Worm (Caenorhabditis elegans) whole organism, L4 larva: ENCODE data around the gene thn-2.

Experiments used
- D1046.2 ChIP-seq: fragments of 200-800 bp; sonication (Bioruptor generic); IDR thresholded peaks from 2 replicates; pipeline ENCODE4 v1.3.6; 2022; ENCODE audit warnings: missing genetic modification characterization, missing compliant biosample characterization
- F10B5.3 ChIP-seq: sonication (generic microtip); optimal IDR thresholded peaks from 2 replicates; lab custom pipeline; 2016; ENCODE audit warnings: mild to moderate bottlenecking, missing genetic modification characterization, missing compliant biosample characterization
- F26F4.8 ChIP-seq: fragments of 200-800 bp; sonication (Bioruptor generic); conservative IDR thresholded peaks from 2 replicates; pipeline ENCODE4 v1.3.6; 2022; ENCODE audit warnings: missing genetic modification characterization, missing compliant biosample characterization
- F37D6.2 ChIP-seq: sonication (generic microtip); optimal IDR thresholded peaks from 2 replicates; lab custom pipeline; 2016; ENCODE audit warnings: mild to moderate bottlenecking, missing genetic modification characterization, missing compliant biosample characterization
- F44E2.7 ChIP-seq: fragments of 200-800 bp; sonication (Bioruptor generic); IDR thresholded peaks from 2 replicates; pipeline ENCODE4 v2.1.2; 2022; ENCODE audit warnings: missing genetic modification characterization, missing compliant biosample characterization
- F49E8.2 ChIP-seq: sonication (generic microtip); optimal IDR thresholded peaks from 2 replicates; lab custom pipeline; 2016; ENCODE audit warnings: missing compliant biosample characterization, mild to moderate bottlenecking, missing genetic modification characterization, borderline replicate concordance
- T20F7.1 ChIP-seq: fragments of 200-800 bp; sonication (Bioruptor generic); optimal IDR thresholded peaks from 2 replicates; lab custom pipeline; 2018; ENCODE audit warnings: mild to moderate bottlenecking, missing genetic modification characterization, missing compliant biosample characterization
- Y105C5A.15 ChIP-seq: fragments of 200-800 bp; sonication (Bioruptor generic); IDR thresholded peaks from 2 replicates; pipeline ENCODE4 v1.3.6; 2022; ENCODE audit warnings: missing genetic modification characterization, missing compliant biosample characterization
- Y5F2A.4 ChIP-seq: fragments of 200-800 bp; sonication (Bioruptor generic); optimal IDR thresholded peaks from 2 replicates; lab custom pipeline; 2018; ENCODE audit warnings: mild to moderate bottlenecking, missing genetic modification characterization, missing compliant biosample characterization
- ZK337.2 ChIP-seq: fragments of 200-800 bp; sonication (Bioruptor generic); IDR thresholded peaks from 2 replicates; pipeline ENCODE4 v1.3.6; 2022; ENCODE audit warnings: missing genetic modification reagents, missing genetic modification characterization, missing compliant biosample characterization
- aha-1 ChIP-seq: fragments of 150-350 bp; peaks from one replicate; lab custom pipeline; 2014; ENCODE audit warnings: missing biosample characterization, missing genetic modification characterization
- arid-1 ChIP-seq: fragments of 200-800 bp; sonication (Bioruptor generic); conservative IDR thresholded peaks from 2 replicates; pipeline ENCODE4 v1.3.6; 2022; ENCODE audit warnings: missing genetic modification reagents, missing genetic modification characterization, missing compliant biosample characterization
- attf-4 ChIP-seq: sonication (generic microtip); optimal IDR thresholded peaks from 3 replicates; lab custom pipeline; 2017; ENCODE audit warnings: missing biosample characterization, missing genetic modification characterization
- ceh-32 ChIP-seq: sonication (generic microtip); optimal IDR thresholded peaks from 2 replicates; lab custom pipeline; 2016; ENCODE audit warnings: mild to moderate bottlenecking, missing genetic modification characterization, missing compliant biosample characterization; ENCODE audit not compliant: poor library complexity
- ceh-62 ChIP-seq: sonication (generic microtip); optimal IDR thresholded peaks from 2 replicates; lab custom pipeline; 2017; ENCODE audit warnings: missing biosample characterization, missing genetic modification characterization
- ceh-82 ChIP-seq: sonication (generic microtip); optimal IDR thresholded peaks from 2 replicates; lab custom pipeline; 2017; ENCODE audit warnings: missing biosample characterization, missing genetic modification characterization
- ctbp-1 ChIP-seq: fragments of 200-800 bp; sonication (Bioruptor generic); IDR thresholded peaks from 2 replicates; pipeline ENCODE4 v1.3.6; 2022; ENCODE audit warnings: missing genetic modification reagents, missing genetic modification characterization, missing compliant biosample characterization
- dpl-1 ChIP-seq: fragments of 150-350 bp; optimal IDR thresholded peaks from 2 replicates; lab custom pipeline; 2014; ENCODE audit warnings: missing biosample characterization, missing genetic modification reagents, missing genetic modification characterization
- egl-43 ChIP-seq: fragments of 200-800 bp; sonication (Bioruptor generic); IDR thresholded peaks from 2 replicates; pipeline ENCODE4 v1.3.6; 2022; ENCODE audit warnings: missing genetic modification reagents, missing genetic modification characterization, missing compliant biosample characterization
- fos-1 ChIP-seq: fragments of 150-350 bp; optimal IDR thresholded peaks from 2 replicates; lab custom pipeline; 2014; ENCODE audit warnings: missing biosample characterization, missing genetic modification characterization
- gei-8 ChIP-seq: fragments of 200-800 bp; sonication (Bioruptor generic); optimal IDR thresholded peaks from 2 replicates; lab custom pipeline; 2018; ENCODE audit warnings: mild to moderate bottlenecking, missing genetic modification characterization, missing compliant biosample characterization
- hif-1 ChIP-seq, 2 experiments: sonication (generic microtip); optimal IDR thresholded peaks; 2 replicates each; lab custom pipeline; 2016 to 2017; ENCODE audit warnings: missing compliant biosample characterization in 2 of 2, missing genetic modification characterization in 2 of 2, missing genetic modification reagents in 2 of 2, missing genotype in 2 of 2, mild to moderate bottlenecking in 1 of 2
- hlh-11 ChIP-seq: fragments of 200-800 bp; sonication (Bioruptor generic); optimal IDR thresholded peaks from 2 replicates; lab custom pipeline; 2018; ENCODE audit warnings: mild to moderate bottlenecking, missing genetic modification characterization, missing compliant biosample characterization
- lim-7 ChIP-seq: fragments of 200-800 bp; sonication (Bioruptor generic); IDR thresholded peaks from 2 replicates; pipeline ENCODE4 v1.3.6; 2022; ENCODE audit warnings: missing genetic modification characterization, missing compliant biosample characterization
- lin-13 ChIP-seq: fragments of 150-350 bp; optimal IDR thresholded peaks from 2 replicates; lab custom pipeline; 2014; ENCODE audit warnings: missing biosample characterization, missing genetic modification reagents, missing genetic modification characterization
- lin-29 ChIP-seq: fragments of 200-800 bp; sonication (Bioruptor generic); IDR thresholded peaks from 2 replicates; pipeline ENCODE4 v1.3.6; 2022; ENCODE audit warnings: missing genetic modification reagents, missing genetic modification characterization, missing compliant biosample characterization
- lin-38 ChIP-seq: fragments of 200-800 bp; sonication (Bioruptor generic); IDR thresholded peaks from 2 replicates; pipeline ENCODE4 v1.3.6; 2022; ENCODE audit warnings: missing genetic modification reagents, missing genetic modification characterization, missing compliant biosample characterization
- lsy-2 ChIP-seq, 2 experiments: fragments of 150-350 bp in 1 of 2; sonication (generic microtip) in 1 of 2; optimal IDR thresholded peaks; 2 replicates each; lab custom pipeline; 2014 to 2017; ENCODE audit warnings: missing biosample characterization in 2 of 2, missing genetic modification characterization in 2 of 2
- mep-1 ChIP-seq: fragments of 150-350 bp; sonication (generic microtip); optimal IDR thresholded peaks from 3 replicates; lab custom pipeline; 2014; ENCODE audit warnings: missing biosample characterization, missing genetic modification characterization
- mxl-2 ChIP-seq: fragments of 200-800 bp; sonication (Bioruptor generic); conservative IDR thresholded peaks from 2 replicates; pipeline ENCODE4 v1.3.6; 2022; ENCODE audit warnings: missing genetic modification reagents, missing genetic modification characterization, missing compliant biosample characterization
- mxl-3 ChIP-seq: fragments of 200-800 bp; sonication (Bioruptor generic); optimal IDR thresholded peaks from 2 replicates; lab custom pipeline; 2018; ENCODE audit warnings: mild to moderate bottlenecking, missing genetic modification characterization, missing compliant biosample characterization
- nhr-102 ChIP-seq: sonication (generic microtip); optimal IDR thresholded peaks from 2 replicates; lab custom pipeline; 2016; ENCODE audit warnings: mild to moderate bottlenecking, missing genetic modification characterization, moderate library complexity, missing compliant biosample characterization
- nhr-11 ChIP-seq: fragments of 150-350 bp; optimal IDR thresholded peaks from 2 replicates; lab custom pipeline; 2014; ENCODE audit warnings: missing biosample characterization, missing genetic modification characterization
- nhr-237 ChIP-seq: sonication (generic microtip); optimal IDR thresholded peaks from 2 replicates; lab custom pipeline; 2017; ENCODE audit warnings: missing biosample characterization, missing genetic modification characterization
- nhr-25 ChIP-seq: sonication (generic microtip); optimal IDR thresholded peaks from 2 replicates; lab custom pipeline; 2017; ENCODE audit warnings: missing genetic modification characterization, mild to moderate bottlenecking, missing compliant biosample characterization, antibody characterized with exemption, moderate library complexity, borderline replicate concordance; ENCODE audit not compliant: insufficient read depth
- nhr-41 ChIP-seq: fragments of 200-800 bp; sonication (Bioruptor generic); IDR thresholded peaks from 2 replicates; pipeline ENCODE4 v1.3.6; 2022; ENCODE audit warnings: missing genetic modification reagents, missing genetic modification characterization, missing compliant biosample characterization
- nhr-48 ChIP-seq: sonication (generic microtip); optimal IDR thresholded peaks from 2 replicates; lab custom pipeline; 2016; ENCODE audit warnings: mild to moderate bottlenecking, missing genetic modification characterization, missing compliant biosample characterization
- nhr-6 ChIP-seq: fragments of 150-350 bp; optimal IDR thresholded peaks from 2 replicates; lab custom pipeline; 2014; ENCODE audit warnings: missing biosample characterization, missing genetic modification characterization
- nhr-76 ChIP-seq: fragments of 150-350 bp; optimal IDR thresholded peaks from 2 replicates; lab custom pipeline; 2014; ENCODE audit warnings: missing biosample characterization, missing genetic modification characterization
- nhr-77 ChIP-seq: fragments of 150-350 bp; optimal IDR thresholded peaks from 2 replicates; lab custom pipeline; 2014; ENCODE audit warnings: missing biosample characterization, missing genetic modification characterization
- php-3 ChIP-seq: fragments of 200-800 bp; sonication (Bioruptor generic); IDR thresholded peaks from 2 replicates; pipeline ENCODE4 v1.3.6; 2022; ENCODE audit warnings: missing genetic modification reagents, missing genetic modification characterization, missing compliant biosample characterization
- rbr-2 ChIP-seq: sonication (generic microtip); optimal IDR thresholded peaks from 2 replicates; lab custom pipeline; 2016; ENCODE audit warnings: missing genotype, missing genetic modification characterization, missing compliant biosample characterization
- saeg-2 ChIP-seq: fragments of 200-800 bp; sonication (Bioruptor generic); IDR thresholded peaks from 2 replicates; pipeline ENCODE4 v1.3.6; 2022; ENCODE audit warnings: missing genetic modification reagents, missing genetic modification characterization, missing compliant biosample characterization
- sdz-12 ChIP-seq: fragments of 200-800 bp; sonication (Bioruptor generic); optimal IDR thresholded peaks from 2 replicates; lab custom pipeline; 2018; ENCODE audit warnings: mild to moderate bottlenecking, missing genetic modification characterization, missing compliant biosample characterization
- set-16 ChIP-seq: fragments of 200-800 bp; sonication (Bioruptor generic); IDR thresholded peaks from 2 replicates; pipeline ENCODE4 v1.3.6; 2022; ENCODE audit warnings: missing genetic modification reagents, missing genetic modification characterization, missing compliant biosample characterization
- skn-1 ChIP-seq: fragments of 150-350 bp; optimal IDR thresholded peaks from 2 replicates; lab custom pipeline; 2014; ENCODE audit warnings: missing biosample characterization, missing genetic modification characterization
- unc-130 ChIP-seq: sonication (generic microtip); optimal IDR thresholded peaks from 2 replicates; lab custom pipeline; 2016; ENCODE audit warnings: missing genetic modification reagents, missing genetic modification characterization, missing compliant biosample characterization
- vab-7 ChIP-seq: fragments of 200-800 bp; sonication (Bioruptor generic); IDR thresholded peaks from 2 replicates; pipeline ENCODE4 v1.3.6; 2022; ENCODE audit warnings: missing genetic modification reagents, missing genetic modification characterization, missing compliant biosample characterization
- zag-1 ChIP-seq: fragments of 150-350 bp; optimal IDR thresholded peaks from 2 replicates; lab custom pipeline; 2014; ENCODE audit warnings: missing biosample characterization, missing genetic modification characterization
- ztf-11 ChIP-seq: fragments of 150-350 bp; optimal IDR thresholded peaks from 2 replicates; lab custom pipeline; 2014; ENCODE audit warnings: missing biosample characterization, missing genetic modification characterization

Gene thn-2

DNA sequence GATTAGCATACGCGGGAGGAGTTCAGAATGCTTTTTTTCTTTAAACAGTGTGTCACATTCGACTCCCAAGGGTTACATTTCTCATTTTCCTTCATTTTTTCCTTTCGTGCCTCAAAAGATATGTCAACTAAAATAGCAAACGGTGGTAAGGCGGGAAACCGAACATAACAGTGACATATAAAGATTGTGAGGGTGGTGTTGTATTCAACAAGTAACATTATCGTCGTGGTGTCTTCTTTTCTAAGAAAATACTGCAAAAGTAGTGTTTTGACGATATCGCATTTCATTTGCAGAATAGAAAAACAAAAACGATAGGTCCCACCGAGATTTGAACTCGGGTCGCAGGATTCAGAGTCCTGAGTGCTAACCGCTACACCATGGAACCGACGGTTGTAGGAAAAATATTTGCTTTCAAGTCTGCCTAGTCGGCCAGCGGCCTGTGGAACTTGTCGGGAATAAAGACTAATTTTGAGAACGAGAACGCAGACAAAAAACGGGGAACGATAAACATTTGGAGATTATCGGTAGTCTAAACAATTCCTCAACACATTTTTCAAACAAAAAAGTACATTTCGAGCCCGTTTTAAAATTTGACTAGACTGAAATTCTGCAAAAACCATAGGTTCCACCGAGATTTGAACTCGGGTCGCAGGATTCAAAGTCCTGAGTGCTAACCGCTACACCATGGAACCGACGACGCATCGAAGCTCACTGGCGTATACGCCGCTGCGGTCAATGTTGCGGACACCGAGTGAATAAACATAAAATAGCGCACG, 33.8 kb downstream of the thn-2 start (continued):
- TF ChIP-seq nhr-102 (tag; lab: Kevin White, UChicago) (no peak), vab-7 (GFP tag; lab: Robert Waterston, UW) (peak; percentile 13; the same call in 1 of the 2 replicates), F26F4.8 (GFP tag; lab: Robert Waterston, UW) (peak; percentile 72), hlh-11 (tag; lab: Kevin White, UChicago) (peak; percentile 19), mep-1 (peak; percentile 21), F37D6.2 (tag; lab: Kevin White, UChicago) (no peak), nhr-76 (tag; lab: Kevin White, UChicago) (no peak), nhr-77 (tag; lab: Kevin White, UChicago) (no peak), hif-1 (tag; optimal IDR thresholded peaks at IDR 0.05; lab: Kevin White, UChicago) (no peak), zag-1 (tag; lab: Kevin White, UChicago) (no peak), F49E8.2 (no peak), lim-7 (peak; percentile 63), set-16 (GFP tag; lab: Robert Waterston, UW) (no peak), saeg-2 (GFP tag; lab: Robert Waterston, UW) (no peak), ztf-11 (tag; lab: Kevin White, UChicago) (no peak), rbr-2 (no peak), nhr-11 (no peak), lin-38 (peak; percentile 64; the same call in 1 of the 2 replicates), mxl-2 (GFP tag; lab: Robert Waterston, UW) (no peak), D1046.2 (no peak; the same call in 1 of the 2 replicates), nhr-48 (tag; lab: Kevin White, UChicago) (peak; percentile 20), php-3 (GFP tag; lab: Robert Waterston, UW) (0 out of 2 replicates have a peak, but pooled peaks have one; percentile 6), ZK337.2 (GFP tag; lab: Robert Waterston, UW) (no peak), egl-43 (GFP tag; lab: Robert Waterston, UW) (peak; percentile 73), fos-1 (tag; lab: Kevin White, UChicago) (no peak), aha-1 (tag; lab: Kevin White, UChicago) (peak; percentile 20), nhr-6 (tag; lab: Kevin White, UChicago) (no peak), mxl-3 (GFP tag; lab: Kevin White, UChicago) (no peak), sdz-12 (GFP tag; lab: Kevin White, UChicago) (peak; percentile 21), ceh-32 (tag; lab: Kevin White, UChicago) (no peak), ctbp-1 (GFP tag; lab: Robert Waterston, UW) (no peak), skn-1 (tag; lab: Kevin White, UChicago) (no peak), nhr-41 (GFP tag; lab: Robert Waterston, UW) (peak; percentile 62; the same call in 1 of the 2 replicates), F10B5.3 (tag; lab: Kevin White, UChicago) (no peak), ceh-62 (tag; lab: Kevin White, UChicago) (no peak), Y5F2A.4 (GFP tag; lab: Kevin White, UChicago) (no peak), unc-130 (no peak), lin-13 (GFP tag; lab: Kevin White, UChicago) (no peak), gei-8 (peak; percentile 19), dpl-1 (GFP tag; lab: Kevin White, UChicago) (no peak), Y105C5A.15 (GFP tag; lab: Robert Waterston, UW) (no peak), nhr-25 (tag; lab: Kevin White, UChicago) (no peak), attf-4 (tag; lab: Kevin White, UChicago) (no peak), lin-29 (no peak), ceh-82 (tag; lab: Kevin White, UChicago) (no peak), lsy-2 (tag; optimal IDR thresholded peaks at IDR 0.05; lab: Kevin White, UChicago) (no peak), F44E2.7 (GFP tag; lab: Robert Waterston, UW) (0 out of 2 replicates have a peak, but pooled peaks have one; percentile 5), T20F7.1 (GFP tag; lab: Kevin White, UChicago) (no peak), arid-1 (GFP tag; lab: Robert Waterston, UW) (0 out of 2 replicates have a peak, but pooled peaks have one; percentile 5), nhr-237 (tag; lab: Kevin White, UChicago) (no peak)
